Worm (Caenorhabditis elegans): ENCODE data around the gene gst-26.
"Not testable (repeated sequence)": the region's sequence is repeated elsewhere in the genome, so short reads cannot be mapped to it uniquely, and the experiment has no call there.

gst-26 gene

DNA sequence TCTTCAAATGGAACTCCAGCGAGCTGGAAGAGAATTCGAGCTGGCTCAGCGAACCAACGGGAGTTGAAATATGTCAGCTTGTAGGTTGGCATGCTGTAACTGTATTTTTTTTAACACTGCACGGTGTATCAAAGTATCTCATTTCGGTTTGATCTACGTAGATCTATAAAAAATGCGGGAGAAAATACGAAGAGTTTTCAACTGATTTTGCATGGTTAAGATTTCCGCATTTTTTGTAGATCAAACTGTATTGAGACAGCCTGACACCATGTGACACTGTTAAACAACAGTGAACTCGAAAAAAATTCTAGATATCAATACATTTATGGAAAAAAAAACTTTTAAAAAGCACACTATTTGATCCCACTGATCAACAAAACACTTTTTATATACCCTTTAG lies 14.1 kb upstream of the gst-26 start, which contains the start of gene gst-32:
gst-32 (minus strand) TSS at position 101 of the 400 bp plus-strand sequence.
- TF ChIP-seq sdc-2 (tag; optimal IDR thresholded peaks at IDR 0.05) (no peak), unc-55 (GFP tag; optimal IDR thresholded peaks at IDR 0.05) (no peak), unc-3 (GFP tag; conservative IDR thresholded peaks at IDR 0.05) (no peak), unc-3 (tag; optimal IDR thresholded peaks at IDR 0.05) (no peak), ceh-34 (tag; optimal IDR thresholded peaks at IDR 0.05) (no peak), lin-11 (tag; optimal IDR thresholded peaks at IDR 0.05) (no peak), ceh-2 (tag; optimal IDR thresholded peaks at IDR 0.05) (no peak), nhr-11 (tag; optimal IDR thresholded peaks at IDR 0.05) (no peak), ttx-3 (tag; optimal IDR thresholded peaks at IDR 0.05) (no peak), tbx-2 (tag; optimal IDR thresholded peaks at IDR 0.05) (no peak), dve-1 (tag; optimal IDR thresholded peaks at IDR 0.05) (no peak)

DNA sequence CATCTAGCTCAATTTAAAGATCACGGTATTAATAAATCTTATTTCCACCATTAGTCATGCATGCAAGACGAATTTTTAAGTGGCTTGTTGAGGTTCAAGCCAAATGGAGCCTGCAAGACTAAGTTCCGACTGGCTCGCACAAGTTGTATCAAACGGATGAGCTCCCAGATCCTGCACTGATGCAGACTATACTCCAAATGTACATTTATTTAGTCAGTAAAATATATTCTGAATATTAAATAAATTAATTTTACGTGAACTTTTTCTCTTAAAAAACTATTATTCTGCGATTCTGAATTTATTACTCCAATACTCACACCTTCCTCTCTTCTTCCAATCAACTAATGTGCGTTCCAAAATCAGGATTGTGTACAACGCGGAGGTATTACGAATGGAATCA lies 11.3 kb upstream of the gst-26 start, which contains the start of gene Y53F4B.36:
Y53F4B.36 (plus strand) TSS at position 301 of the 400 bp plus-strand sequence.
- no peak for TF ChIP-seq pax-1 (tag; optimal IDR thresholded peaks at IDR 0.05)
- TF ChIP-seq syd-9 (tag; optimal IDR thresholded peaks at IDR 0.05): no peak
- no peak for TF ChIP-seq F13H6.1 (tag; optimal IDR thresholded peaks at IDR 0.05)
- TF ChIP-seq unc-55 (GFP tag; optimal IDR thresholded peaks at IDR 0.05): no peak
- TF ChIP-seq ztf-16 (tag; optimal IDR thresholded peaks at IDR 0.05): no peak
- TF ChIP-seq hlh-30 (tag; optimal IDR thresholded peaks at IDR 0.05; ENCODE audit: insufficient read depth): no peak
- TF ChIP-seq sdc-2 (tag; optimal IDR thresholded peaks at IDR 0.05): no peak
- no peak for TF ChIP-seq K02D7.2 (tag; optimal IDR thresholded peaks at IDR 0.05)
- TF ChIP-seq pha-4 (tag; optimal IDR thresholded peaks at IDR 0.05): no peak
- no peak for TF ChIP-seq ceh-22 (tag; optimal IDR thresholded peaks at IDR 0.05)
- TF ChIP-seq tbx-2 (tag; optimal IDR thresholded peaks at IDR 0.05): no peak
- no peak for TF ChIP-seq pha-2 (tag; optimal IDR thresholded peaks at IDR 0.05)
- no peak for TF ChIP-seq Y22D7AL.16 (tag; optimal IDR thresholded peaks at IDR 0.05)
- TF ChIP-seq ama-1 (optimal IDR thresholded peaks at IDR 0.05): no peak
- no peak for TF ChIP-seq ceh-19 (GFP tag; optimal IDR thresholded peaks at IDR 0.05)
- no peak for TF ChIP-seq elt-2 (tag; optimal IDR thresholded peaks at IDR 0.05)
- TF ChIP-seq ahr-1 (tag; optimal IDR thresholded peaks at IDR 0.05): no peak

DNA sequence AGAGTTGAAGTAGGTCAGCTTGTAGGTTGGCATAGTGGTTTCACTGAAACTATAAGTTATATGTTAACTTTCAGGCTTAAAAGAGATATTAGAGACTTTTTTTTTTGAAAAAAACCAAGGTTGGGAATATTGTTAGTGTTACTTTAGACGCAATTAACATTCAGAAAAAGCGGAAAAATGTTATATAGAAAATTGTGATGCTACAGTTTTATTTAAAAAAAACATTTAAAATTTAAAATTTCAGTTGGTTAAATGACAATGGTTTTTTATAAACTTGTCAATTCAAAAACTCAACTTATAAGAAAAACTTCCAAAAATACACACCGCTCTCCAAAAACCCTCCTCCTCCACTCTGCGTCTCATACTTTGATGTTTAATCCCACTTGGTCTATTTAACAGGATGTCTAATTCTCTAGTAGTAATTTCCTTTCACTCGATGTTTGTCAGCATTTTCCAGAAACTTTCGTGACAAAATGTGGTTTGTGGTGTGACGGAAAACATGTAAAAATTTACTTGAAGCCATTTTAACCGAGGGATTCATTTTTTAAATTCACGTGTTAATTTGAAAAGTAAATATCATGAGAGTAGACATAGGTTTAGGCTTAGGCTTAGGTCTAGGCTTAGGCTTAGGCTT lies 10.7 kb upstream of the gst-26 start, which contains the start of gene gst-31:
gst-31 (minus strand) TSS at position 51 of the 634 bp plus-strand sequence.
- no peak for TF ChIP-seq lim-6 (tag; optimal IDR thresholded peaks at IDR 0.05)
- no peak for TF ChIP-seq pros-1 (tag; optimal IDR thresholded peaks at IDR 0.05)
- no peak for TF ChIP-seq lin-11 (tag; optimal IDR thresholded peaks at IDR 0.05)
- TF ChIP-seq ztf-16 (tag; optimal IDR thresholded peaks at IDR 0.05): no peak

DNA sequence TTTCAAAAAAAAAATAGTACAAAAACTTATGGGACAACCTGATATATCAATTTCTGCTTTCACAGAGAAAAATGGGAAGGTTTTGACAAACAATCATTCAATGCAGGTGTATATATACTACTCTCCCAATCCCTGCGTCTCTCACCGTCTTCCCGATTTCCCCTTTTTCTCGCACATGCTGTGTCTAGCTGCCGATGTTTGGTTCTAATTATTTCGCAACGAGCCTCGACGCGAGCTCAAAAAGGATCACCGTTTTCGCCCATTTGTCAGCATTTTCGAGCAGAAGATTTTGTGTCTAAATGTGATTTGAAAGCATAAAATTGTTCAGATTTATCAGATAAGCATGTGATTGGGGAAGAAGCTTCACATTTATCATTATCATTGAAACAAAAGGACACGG lies 8.8 kb upstream of the gst-26 start:
- no peak for TF ChIP-seq K02D7.2 (tag; optimal IDR thresholded peaks at IDR 0.05)
- no peak for TF ChIP-seq pha-4 (tag; optimal IDR thresholded peaks at IDR 0.05)
- TF ChIP-seq dmd-4 (tag; optimal IDR thresholded peaks at IDR 0.05; ENCODE audit: borderline replicate concordance): no peak
- TF ChIP-seq tbx-2 (tag; optimal IDR thresholded peaks at IDR 0.05): no peak

DNA sequence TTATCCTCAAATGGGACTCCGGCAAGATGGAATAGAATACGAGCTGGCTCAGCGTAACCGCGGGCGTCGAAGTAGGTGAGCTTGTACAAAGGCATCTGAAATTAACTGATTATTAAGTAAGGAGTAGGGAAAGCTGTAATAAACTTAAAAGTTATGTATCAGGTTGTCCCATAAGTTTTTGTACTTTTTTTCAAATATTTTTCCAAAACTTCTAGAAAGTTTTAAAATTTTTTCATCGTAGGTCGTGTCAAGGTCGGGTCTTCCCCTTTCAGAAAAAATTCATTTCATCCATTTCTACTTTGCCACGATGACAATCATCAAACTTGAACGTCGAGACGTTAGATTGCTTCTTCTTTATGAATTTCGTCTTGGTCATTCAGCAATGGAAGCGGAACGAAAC lies 7.5 kb upstream of the gst-26 start, which contains the start of gene gst-39:
gst-39 (minus strand) TSS at position 101 of the 400 bp plus-strand sequence.
- not testable (repeated sequence) for TF ChIP-seq K02D7.2, npax-4, nhr-11 (tag; optimal IDR thresholded peaks at IDR 0.05)

DNA sequence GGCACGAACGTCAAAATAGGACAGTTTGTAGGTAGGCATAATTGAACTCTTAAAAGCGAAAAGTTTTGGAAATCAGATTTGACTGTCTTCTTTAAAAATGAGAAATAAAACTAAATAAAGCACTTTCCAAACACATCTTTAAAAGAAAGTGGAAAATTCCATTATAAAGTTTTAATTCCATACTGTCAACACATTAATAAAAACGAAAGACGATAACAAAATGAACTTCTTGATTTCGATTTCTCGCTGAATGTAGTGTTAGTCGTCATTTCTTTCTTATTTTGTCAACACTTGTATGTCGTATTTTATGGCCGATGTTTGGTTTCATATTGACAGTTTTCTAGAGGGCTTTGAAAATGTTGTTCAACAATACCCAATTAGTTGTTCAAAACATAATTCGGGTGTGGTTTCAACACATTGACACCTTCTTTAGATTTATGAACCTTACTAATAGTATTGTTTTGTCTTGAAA lies 5.5 kb upstream of the gst-26 start, which contains the start of gene gst-29:
gst-29 (minus strand) TSS at position 51 of the 472 bp plus-strand sequence.
- TF ChIP-seq ceh-9 (tag; optimal IDR thresholded peaks at IDR 0.05): no peak
- TF ChIP-seq zip-5 (tag; optimal IDR thresholded peaks at IDR 0.05): no peak
- no peak for TF ChIP-seq sox-2 (GFP tag; IDR thresholded peaks at IDR 0.05)
- no peak for TF ChIP-seq nhr-232 (tag; optimal IDR thresholded peaks at IDR 0.05)
- no peak for TF ChIP-seq odd-2 (tag; optimal IDR thresholded peaks at IDR 0.05)
- TF ChIP-seq ceh-48 (tag; optimal IDR thresholded peaks at IDR 0.05): no peak
- no peak for TF ChIP-seq ceh-6 (GFP tag; optimal IDR thresholded peaks at IDR 0.05)
- no peak for TF ChIP-seq hlh-30 (tag; optimal IDR thresholded peaks at IDR 0.05; ENCODE audit: insufficient read depth)
- TF ChIP-seq fkh-6 (tag; optimal IDR thresholded peaks at IDR 0.05): no peak
- no peak for TF ChIP-seq hlh-15 (tag; optimal IDR thresholded peaks at IDR 0.05)
- TF ChIP-seq dve-1 (tag; optimal IDR thresholded peaks at IDR 0.05): no peak
- no peak for TF ChIP-seq ceh-34 (tag; optimal IDR thresholded peaks at IDR 0.05)
- TF ChIP-seq tbx-7 (tag; optimal IDR thresholded peaks at IDR 0.05): no peak
- TF ChIP-seq syd-9 (tag; optimal IDR thresholded peaks at IDR 0.05): no peak
- TF ChIP-seq pqm-1 (tag; optimal IDR thresholded peaks at IDR 0.05): no peak
- no peak for TF ChIP-seq ttx-3 (tag; optimal IDR thresholded peaks at IDR 0.05)
- TF ChIP-seq unc-42 (tag; optimal IDR thresholded peaks at IDR 0.05): no peak
- TF ChIP-seq ceh-22 (tag; optimal IDR thresholded peaks at IDR 0.05): no peak
- TF ChIP-seq ama-1 (optimal IDR thresholded peaks at IDR 0.05): no peak
